Fruit fly (Drosophila melanogaster) ovary, adult (tissue): ENCODE measurements around the gene CG4950.

Source experiments
- CG17801 ChIP-seq: fragments of 200-800 bp; optimal IDR thresholded peaks from 2 replicates; lab custom pipeline; 2019; ENCODE audit warnings: missing biosample characterization, mild to moderate bottlenecking, missing genetic modification characterization, moderate library complexity; ENCODE audit not compliant: partially characterized antibody

The CG4950 gene

DNA sequence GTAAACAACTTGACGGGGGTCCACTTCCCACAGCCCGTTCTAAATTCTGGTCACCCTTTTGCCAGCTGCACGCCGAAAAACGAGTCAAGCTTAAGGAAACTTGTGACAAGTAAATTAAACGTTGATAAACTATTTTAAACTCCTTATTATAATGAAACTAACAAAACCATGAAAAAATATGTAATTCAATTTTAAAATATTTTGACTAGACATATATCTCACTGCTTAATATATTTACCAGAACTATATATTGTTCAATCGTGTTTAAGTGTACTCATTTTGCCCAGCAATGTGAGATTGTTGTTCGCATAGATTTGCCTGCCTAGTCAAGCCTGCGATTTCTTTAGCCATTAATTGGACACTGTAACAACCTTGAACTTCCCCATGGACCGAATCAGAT is 8.4 kb downstream of the CG4950 start, which contains the start of gene CG13053:
CG13053 (minus strand) TSS at position 171 of the 400 bp plus-strand sequence.
- TF ChIP-seq CG17801 (GFP tag; lab: Kevin White, UChicago), result no peak

DNA sequence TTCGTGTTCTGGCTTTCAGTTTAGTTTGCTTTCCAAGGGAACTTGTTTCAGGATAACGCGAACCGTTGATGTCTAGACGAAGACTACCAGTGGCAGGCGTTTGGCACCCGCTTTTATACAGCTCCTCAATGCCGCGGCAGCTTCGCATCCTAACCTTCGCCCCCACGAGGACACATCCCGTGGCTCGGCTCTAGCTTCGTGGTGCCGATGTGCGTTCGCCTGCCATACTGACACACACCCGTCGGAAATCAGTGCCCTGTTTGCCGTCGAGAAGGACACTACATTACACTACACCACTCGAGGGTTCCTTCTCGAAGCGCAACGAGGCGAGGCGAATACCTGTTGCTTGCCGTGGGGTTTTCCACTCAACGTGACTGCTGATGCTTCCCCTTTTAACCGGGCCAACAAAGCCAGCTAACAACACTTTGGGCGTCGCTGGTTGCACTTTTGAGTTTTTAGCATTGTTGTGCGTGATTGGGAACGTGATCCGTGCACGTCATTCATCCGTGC is 10.8 kb downstream of the CG4950 start, which contains the start of gene CG13054:
CG13054 (minus strand) TSS at position 74 of the 510 bp plus-strand sequence.
- TF ChIP-seq CG17801 (GFP tag; lab: Kevin White, UChicago), result no peak

DNA sequence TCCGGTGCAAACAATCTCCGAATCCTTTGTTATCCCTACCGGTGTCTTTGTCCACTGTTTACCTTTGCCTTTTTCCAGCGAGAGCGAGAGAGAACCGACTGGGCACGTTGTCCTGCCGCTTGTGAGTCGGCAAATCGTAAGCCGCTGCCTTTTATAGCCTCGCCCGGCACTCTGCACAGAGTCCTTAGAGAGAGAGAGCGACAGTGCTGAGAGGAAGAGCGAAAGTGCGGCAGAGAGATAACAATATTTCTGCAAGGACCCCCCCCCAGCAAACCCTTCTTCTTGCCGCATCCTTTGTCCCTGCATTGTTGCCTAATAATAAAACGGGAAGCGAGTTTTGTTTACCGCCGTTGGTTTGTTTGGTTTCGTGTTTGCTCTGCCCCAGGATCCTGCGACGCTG is 15.7 kb downstream of the CG4950 start, which contains the start of gene CG13055:
CG13055 (minus strand) TSS at position 101 of the 400 bp plus-strand sequence.
- no peak for TF ChIP-seq CG17801 (GFP tag; lab: Kevin White, UChicago)

DNA sequence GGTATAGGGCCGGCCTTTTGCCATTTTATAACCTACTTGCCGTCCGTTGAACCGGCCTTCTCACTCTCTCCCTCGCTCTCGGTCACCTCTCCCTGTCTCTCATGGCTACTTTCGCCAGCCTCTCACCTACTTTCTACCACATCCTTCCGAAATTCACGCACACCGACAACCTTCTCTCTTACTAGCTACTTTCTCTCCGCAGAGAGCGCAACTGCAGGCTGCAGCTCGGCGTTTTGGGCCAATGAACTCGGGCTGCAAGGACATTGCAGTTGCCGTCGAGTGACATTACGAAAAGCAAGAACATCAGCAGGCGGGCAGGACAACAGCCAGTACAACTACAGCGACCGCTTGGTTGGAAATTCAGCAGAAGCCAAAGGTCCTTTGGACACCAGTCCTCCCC is 26.7 kb downstream of the CG4950 start:
- TF ChIP-seq CG17801 (GFP tag; lab: Kevin White, UChicago), result no peak

DNA sequence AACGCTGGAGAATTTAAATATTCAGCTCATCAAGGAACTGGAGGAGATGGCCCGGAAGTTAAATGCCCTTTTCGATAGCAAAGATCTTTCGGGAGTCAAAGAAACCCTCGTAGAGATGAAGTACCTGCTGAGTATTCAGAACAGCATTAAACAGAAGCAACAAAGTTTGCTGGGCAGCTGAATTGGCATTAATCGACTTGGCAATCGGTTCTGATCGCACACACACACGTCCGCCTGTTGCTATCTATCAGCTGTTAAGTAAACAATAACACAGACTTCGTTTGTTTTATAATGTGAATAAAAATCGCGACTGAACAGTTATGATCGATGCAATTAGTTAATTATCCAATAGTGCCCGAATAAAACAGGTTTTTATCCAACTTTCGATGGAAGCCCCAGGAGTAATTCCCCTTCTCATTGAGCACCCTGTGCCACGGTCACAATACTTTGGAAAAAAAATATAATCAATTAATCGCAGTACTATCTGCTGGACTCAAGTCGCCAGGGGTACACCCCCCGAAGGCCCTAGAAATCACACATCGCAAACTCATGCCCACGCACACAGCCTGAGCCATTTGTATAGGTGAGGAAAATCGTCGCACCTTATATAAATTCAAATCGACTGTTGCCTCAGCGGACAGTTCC is 34.0 kb downstream of the CG4950 start:
- TF ChIP-seq CG17801 (GFP tag; lab: Kevin White, UChicago), result no peak

DNA sequence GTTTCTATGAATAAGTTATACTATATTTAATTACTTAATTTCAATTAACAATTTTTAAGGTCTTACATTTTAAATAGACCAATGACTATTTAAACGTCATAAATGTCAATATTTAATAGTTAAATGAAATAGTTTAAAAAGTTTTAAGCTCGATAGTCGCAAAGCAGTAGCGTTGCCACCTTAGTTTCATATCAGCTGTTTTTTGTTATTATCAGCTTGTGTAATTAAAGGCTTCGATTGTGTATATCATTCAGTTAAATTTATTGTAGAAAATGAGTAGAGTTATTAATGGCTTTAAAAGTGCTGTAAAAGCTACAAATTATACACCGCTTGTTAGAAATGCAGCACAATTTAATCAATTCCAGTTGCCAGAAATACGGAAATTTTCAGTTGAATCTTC is 35.0 kb downstream of the CG4950 start, which contains the start of gene Hsc20:
Hsc20 (plus strand) TSS at position 204 of the 400 bp plus-strand sequence.
- peak; percentile 11 for TF ChIP-seq CG17801 (GFP tag; lab: Kevin White, UChicago)

DNA sequence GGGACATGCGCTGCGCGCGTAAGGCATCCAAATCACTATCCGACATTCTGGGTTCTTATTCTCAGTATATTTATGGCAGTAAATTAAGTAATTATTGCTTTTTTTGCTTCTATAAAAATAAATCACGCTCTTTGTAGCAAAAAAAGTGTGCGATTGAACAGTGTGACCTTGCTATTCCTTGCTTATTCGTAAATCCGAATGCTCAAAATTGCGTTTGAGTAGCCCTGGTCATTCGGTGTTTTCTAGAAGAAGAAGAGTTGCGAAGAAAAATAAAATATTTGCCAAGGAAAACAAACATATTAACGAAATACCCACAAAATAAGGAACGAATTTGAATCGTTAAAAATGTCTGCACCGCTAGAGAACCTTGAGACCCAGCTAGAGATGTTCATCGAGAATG is 36.1 kb downstream of the CG4950 start, which contains the start of the genes PDCD-5 and MED10:
PDCD-5 (minus strand) TSS at position 182 of the 400 bp plus-strand sequence.
MED10 (plus strand) TSS at position 228 of the 400 bp plus-strand sequence.
- peak; percentile 60 for TF ChIP-seq CG17801 (GFP tag; lab: Kevin White, UChicago)

DNA sequence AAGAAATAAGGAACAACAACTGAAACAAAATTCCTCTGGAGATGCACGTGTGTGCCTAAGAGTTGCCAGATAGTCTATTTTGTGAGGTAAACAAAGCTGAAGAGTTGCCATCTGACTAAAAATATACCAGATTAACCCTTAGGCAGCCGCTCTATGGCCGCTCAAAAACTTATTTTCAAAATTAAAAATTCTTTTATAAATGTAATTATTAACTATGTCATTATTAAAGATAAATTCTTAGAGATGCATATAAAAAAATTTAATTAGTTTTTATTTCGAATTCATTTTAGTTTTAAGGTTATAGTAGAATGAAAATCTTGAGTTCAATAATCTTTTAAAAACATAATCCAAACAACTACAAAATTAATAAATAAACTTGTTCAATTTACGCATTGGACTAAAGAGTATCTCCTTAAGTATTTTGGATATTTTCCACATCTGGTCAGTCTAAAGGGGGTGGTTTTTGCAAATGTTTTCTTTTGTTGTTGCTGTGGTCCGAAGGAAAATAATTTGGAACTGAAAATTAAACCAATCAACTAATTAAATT is 39.2 kb downstream of the CG4950 start, which contains the start of gene Tmx3:
Tmx3 (plus strand) TSS at position 442 of the 547 bp plus-strand sequence.
- peak; percentile 71 for TF ChIP-seq CG17801 (GFP tag; lab: Kevin White, UChicago)

DNA sequence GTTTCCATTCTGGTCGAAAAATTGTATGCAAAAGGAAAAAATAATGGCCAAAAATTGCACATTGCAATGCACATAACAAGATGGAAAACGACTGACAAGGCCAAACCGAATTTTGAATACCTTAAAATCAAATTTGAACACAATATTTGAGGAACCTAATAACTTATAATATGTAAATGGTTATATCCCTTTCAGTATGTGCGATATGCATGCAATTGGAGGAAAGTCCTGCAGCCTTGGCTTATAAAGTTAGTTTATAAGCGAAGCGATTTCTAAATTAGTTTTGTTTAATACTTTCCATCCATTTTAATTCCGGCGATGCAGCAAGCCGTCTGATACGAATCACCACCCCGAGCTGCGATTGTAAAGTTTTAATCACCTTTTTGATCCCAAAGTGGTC is 42.8 kb downstream of the CG4950 start:
- TF ChIP-seq CG17801 (GFP tag; lab: Kevin White, UChicago), result no peak

DNA sequence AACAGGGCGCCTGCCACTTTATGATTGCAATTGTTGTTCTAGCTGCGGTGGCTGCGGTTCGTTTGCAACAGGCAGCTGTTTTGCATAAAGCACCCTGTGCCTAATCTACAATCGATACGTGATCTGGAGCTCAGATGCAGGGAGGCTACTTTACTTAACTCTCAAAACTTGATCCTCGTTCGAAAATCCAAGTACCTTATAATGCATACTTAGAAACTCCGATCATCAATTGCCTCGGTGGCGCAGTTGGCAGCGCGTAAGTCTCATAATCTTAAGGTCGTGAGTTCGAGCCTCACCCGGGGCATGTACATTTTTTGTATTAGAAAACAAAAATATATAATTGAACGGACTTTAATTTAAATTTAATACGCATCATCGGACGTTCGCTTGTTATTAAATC is 46.2 kb downstream of the CG4950 start:
- no peak for TF ChIP-seq CG17801 (GFP tag; lab: Kevin White, UChicago)

DNA sequence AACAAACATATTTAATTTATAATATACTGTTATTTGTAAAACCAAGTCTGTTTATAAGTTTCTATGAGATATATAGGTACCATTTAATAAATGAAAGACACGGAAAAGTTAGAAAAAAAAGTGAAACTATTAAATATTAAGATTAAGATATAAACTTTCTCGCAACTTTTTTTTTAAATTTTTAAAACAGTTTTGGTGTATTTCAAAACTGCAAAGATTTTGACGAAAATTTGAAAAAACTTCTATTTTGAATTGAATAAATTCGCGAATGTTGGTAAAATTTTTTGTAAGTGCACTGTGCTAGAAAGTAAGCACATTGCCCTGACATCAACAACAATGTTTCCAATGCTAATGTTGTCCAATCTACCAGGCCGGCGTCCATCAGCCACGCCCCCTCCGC is 46.7 kb downstream of the CG4950 start:
- TF ChIP-seq CG17801 (GFP tag; lab: Kevin White, UChicago), result no peak

DNA sequence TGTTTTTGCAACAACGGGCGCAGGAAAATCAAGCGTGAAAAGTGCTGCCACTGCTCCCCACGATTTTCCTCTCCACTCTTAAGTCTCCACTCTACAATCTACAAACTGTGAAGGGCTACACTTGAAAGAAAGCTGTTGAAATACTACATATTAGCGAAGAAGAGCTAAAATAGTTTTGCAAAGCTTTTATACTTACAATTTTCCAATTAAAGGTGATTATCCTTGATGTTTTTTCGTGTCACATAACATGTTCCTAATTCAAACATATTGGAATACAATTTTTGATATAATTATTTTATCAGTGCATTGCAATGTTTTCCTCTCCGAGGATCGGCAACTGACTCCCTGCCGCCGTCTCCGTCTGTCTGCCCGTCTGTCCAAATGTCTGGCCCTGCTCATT is 50.0 kb downstream of the CG4950 start:
- no peak for TF ChIP-seq CG17801 (GFP tag; lab: Kevin White, UChicago)

DNA sequence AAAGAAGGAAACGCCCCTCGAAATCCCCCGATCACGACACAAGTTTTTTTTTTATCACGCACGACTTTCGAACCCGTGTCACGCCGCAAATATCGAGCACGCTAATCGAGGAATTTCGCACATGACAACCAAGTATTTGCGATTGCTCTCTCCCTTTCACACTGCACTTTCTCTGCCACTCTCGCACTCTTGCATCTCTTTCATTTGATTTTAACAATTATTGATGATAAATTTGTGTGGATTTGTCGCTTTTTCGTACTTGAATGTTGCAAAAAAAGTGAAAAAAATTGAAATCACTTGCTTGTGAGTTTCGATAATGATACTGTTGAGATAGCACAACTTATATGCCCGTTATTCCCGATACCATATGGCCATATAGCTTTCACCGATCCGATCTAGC is 50.8 kb downstream of the CG4950 start, which contains the start of gene CG13073:
CG13073 (minus strand) TSS at position 101 of the 400 bp plus-strand sequence.
- no peak for TF ChIP-seq CG17801 (GFP tag; lab: Kevin White, UChicago)

DNA sequence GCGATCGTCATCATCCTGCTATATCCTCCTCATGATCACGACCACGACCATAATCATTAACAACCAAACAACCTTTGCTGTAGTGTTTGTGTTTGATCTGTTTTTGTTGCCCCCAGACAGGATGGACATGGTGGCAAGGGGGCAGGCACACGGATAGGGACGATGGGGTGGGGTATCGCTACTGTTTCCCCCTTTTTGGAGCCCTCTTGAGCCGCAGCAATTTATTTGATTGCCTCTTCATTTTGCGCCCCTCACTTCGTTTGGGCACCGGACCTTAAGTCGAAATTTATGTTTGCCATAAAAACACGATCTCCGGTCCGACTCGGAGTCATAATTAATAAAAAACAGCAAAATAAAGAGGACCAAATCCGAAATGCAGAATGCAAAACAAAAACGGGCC is 52.1 kb downstream of the CG4950 start:
- TF ChIP-seq CG17801 (GFP tag; lab: Kevin White, UChicago), result no peak
